Worm (Caenorhabditis elegans): ENCODE results near the gene F36H5.4.

The F36H5.4 gene

ce11 chrII:1786209-1786608, 24.5 kb downstream of the F36H5.4 start, which contains the start of gene C08F1.10:
Gene C08F1.10 (minus strand): TSS chrII:1786309.
- no peak for TF ChIP-seq saeg-2 (GFP tag; IDR thresholded peaks at IDR 0.05)
- TF ChIP-seq lin-29 (GFP tag; IDR thresholded peaks at IDR 0.05): no peak
- TF ChIP-seq daf-19 (GFP tag; conservative IDR thresholded peaks at IDR 0.05): no peak
- no peak for TF ChIP-seq R02D3.7 (tag; optimal IDR thresholded peaks at IDR 0.05)
- TF ChIP-seq lir-3 (tag; optimal IDR thresholded peaks at IDR 0.05): no peak
- no peak for TF ChIP-seq ceh-28 (tag; optimal IDR thresholded peaks at IDR 0.05)
- no peak for TF ChIP-seq ces-1 (GFP tag; optimal IDR thresholded peaks at IDR 0.05)
- no peak for TF ChIP-seq dmd-8 (GFP tag; IDR thresholded peaks at IDR 0.05)
- TF ChIP-seq T26A8.4 (GFP tag; IDR thresholded peaks at IDR 0.05): no peak
- TF ChIP-seq Y105C5A.15 (GFP tag; IDR thresholded peaks at IDR 0.05): no peak
- no peak for TF ChIP-seq egl-43 (GFP tag; IDR thresholded peaks at IDR 0.05)
- TF ChIP-seq lsy-2 (tag; optimal IDR thresholded peaks at IDR 0.05): no peak
- TF ChIP-seq F10B5.3 (tag; optimal IDR thresholded peaks at IDR 0.05): no peak
- TF ChIP-seq hmg-1.1 (GFP tag; IDR thresholded peaks at IDR 0.05): no peak
- no peak for TF ChIP-seq set-16 (GFP tag; IDR thresholded peaks at IDR 0.05)
- no peak for TF ChIP-seq Y5F2A.4 (GFP tag; optimal IDR thresholded peaks at IDR 0.05)

- TF ChIP-seq unc-62 (GFP tag; optimal IDR thresholded peaks at IDR 0.05 in 1 of 2) (peak in 1 of 2 experiments; percentile 97), unc-62 (tag; optimal IDR thresholded peaks at IDR 0.05) (no peak), mxl-3 (GFP tag; optimal IDR thresholded peaks at IDR 0.05) (no peak)
Observed at ce11 chrII:1787208-1787607, 25.5 kb downstream of the F36H5.4 start.

ce11 chrII:1788087-1788486, 26.4 kb downstream of the F36H5.4 start, which contains the start of the genes C08F1.6 and fbxb-13:
Gene C08F1.6 (minus strand): TSS chrII:1788187.
Gene fbxb-13 (plus strand): TSS chrII:1788277.
- TF ChIP-seq daf-12 (tag; optimal IDR thresholded peaks at IDR 0.05) (no peak), ceh-20 (GFP tag; IDR thresholded peaks at IDR 0.05) (no peak), hlh-30 (tag; optimal IDR thresholded peaks at IDR 0.05; ENCODE audit: insufficient read depth) (no peak), mxl-2 (GFP tag; conservative IDR thresholded peaks at IDR 0.05) (no peak), lin-15B (tag; optimal IDR thresholded peaks at IDR 0.05) (no peak), mep-1 (tag; optimal IDR thresholded peaks at IDR 0.05) (no peak), lin-13 (GFP tag; optimal IDR thresholded peaks at IDR 0.05) (no peak), nhr-111 (GFP tag; optimal IDR thresholded peaks at IDR 0.05) (no peak), lin-1 (GFP tag; IDR thresholded peaks at IDR 0.05) (no peak), unc-130 (GFP tag; optimal IDR thresholded peaks at IDR 0.05) (no peak), aha-1 (tag) (no peak), nhr-76 (tag; optimal IDR thresholded peaks at IDR 0.05) (no peak), madf-9 (GFP tag; conservative IDR thresholded peaks at IDR 0.05) (no peak)

ce11 chrII:1806358-1806757, 44.7 kb downstream of the F36H5.4 start, which contains the start of gene C08F1.12:
Gene C08F1.12 (minus strand): TSS chrII:1806458.
- no peak for TF ChIP-seq hif-1 (tag; optimal IDR thresholded peaks at IDR 0.05)

- no peak for TF ChIP-seq daf-8 (GFP tag; IDR thresholded peaks at IDR 0.05)
- TF ChIP-seq nhr-237 (tag; optimal IDR thresholded peaks at IDR 0.05): no peak
- TF ChIP-seq lin-29 (GFP tag; IDR thresholded peaks at IDR 0.05): no peak
- TF ChIP-seq ceh-28 (tag; optimal IDR thresholded peaks at IDR 0.05): no peak
- no peak for TF ChIP-seq tra-1 (GFP tag; IDR thresholded peaks at IDR 0.05)
- TF ChIP-seq saeg-2 (GFP tag; IDR thresholded peaks at IDR 0.05): no peak
- TF ChIP-seq dmd-8 (GFP tag; IDR thresholded peaks at IDR 0.05): no peak
- no peak for TF ChIP-seq zip-11 (GFP tag; IDR thresholded peaks at IDR 0.05)
- TF ChIP-seq spr-1 (tag; optimal IDR thresholded peaks at IDR 0.05): no peak
- TF ChIP-seq aha-1 (tag): no peak
- no peak for TF ChIP-seq nhr-11 (tag; optimal IDR thresholded peaks at IDR 0.05)
- no peak for TF ChIP-seq mes-2 (tag; optimal IDR thresholded peaks at IDR 0.05; ENCODE audit: poor library complexity, severe bottlenecking)
- TF ChIP-seq madf-5 (GFP tag; IDR thresholded peaks at IDR 0.05): no peak
- TF ChIP-seq zfp-2 (tag; optimal IDR thresholded peaks at IDR 0.05): no peak
Observed at ce11 chrII:1808217-1808616, 46.6 kb downstream of the F36H5.4 start, which contains the start of gene C08F1.8. Gene C08F1.8 (minus strand): TSS chrII:1808317.

Data from whole organism, L4 larva.